Fruit fly (Drosophila melanogaster) Kc167 (cell line): ENCODE data around the gene CG18586.

Experiments
- Myc ChIP-seq: fragments of >200 bp; optimal IDR thresholded peaks from 2 replicates; lab custom pipeline; 2017; ENCODE audit warnings: missing external identifiers
- Sin3A ChIP-seq: fragments of >200 bp; optimal IDR thresholded peaks from 2 replicates; lab custom pipeline; 2018; ENCODE audit warnings: missing external identifiers
- h ChIP-seq: fragments of >200 bp; optimal IDR thresholded peaks from 3 replicates; lab custom pipeline; 2018; ENCODE audit warnings: missing external identifiers
- insv ChIP-seq: fragments of >200 bp; optimal IDR thresholded peaks from 3 replicates; lab custom pipeline; 2018; ENCODE audit warnings: missing external identifiers
- psq ChIP-seq: fragments of >200 bp; optimal IDR thresholded peaks from 2 replicates; lab custom pipeline; 2017; ENCODE audit warnings: missing external identifiers
- ttk ChIP-seq: sonication (Bioruptor generic); optimal IDR thresholded peaks from 2 replicates; lab custom pipeline; 2017; ENCODE audit warnings: missing external identifiers

Gene CG18586

DNA sequence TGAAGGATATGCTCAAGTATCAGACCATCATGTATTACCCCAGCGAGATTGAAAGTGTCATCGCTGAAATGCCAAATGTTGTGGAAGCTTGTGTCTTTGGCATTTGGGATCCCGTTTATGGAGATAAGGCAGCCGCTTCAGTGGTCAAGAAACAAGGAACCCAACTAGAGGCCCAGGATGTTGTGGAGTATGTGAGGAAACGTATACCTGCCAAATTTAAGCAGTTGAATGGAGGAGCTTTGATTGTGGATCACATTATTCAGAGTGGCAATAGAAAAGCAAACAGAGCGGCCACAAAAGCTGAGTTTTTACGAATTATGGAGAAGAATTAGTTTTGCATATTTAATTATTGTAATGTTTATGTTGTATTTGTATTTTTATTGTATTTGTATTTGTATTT is at the start of gene CG18586:
Gene CG18586, plus strand, starts transcription at position 301 of the 400 bp plus-strand sequence.
- TF ChIP-seq insv, result no peak
- no peak for TF ChIP-seq Myc (lab: Kevin White, UChicago)
- TF ChIP-seq Sin3A, result no peak
- no peak for TF ChIP-seq h (lab: Kevin White, UChicago)
- TF ChIP-seq ttk, result no peak
- no peak for TF ChIP-seq psq (lab: Kevin White, UChicago)

DNA sequence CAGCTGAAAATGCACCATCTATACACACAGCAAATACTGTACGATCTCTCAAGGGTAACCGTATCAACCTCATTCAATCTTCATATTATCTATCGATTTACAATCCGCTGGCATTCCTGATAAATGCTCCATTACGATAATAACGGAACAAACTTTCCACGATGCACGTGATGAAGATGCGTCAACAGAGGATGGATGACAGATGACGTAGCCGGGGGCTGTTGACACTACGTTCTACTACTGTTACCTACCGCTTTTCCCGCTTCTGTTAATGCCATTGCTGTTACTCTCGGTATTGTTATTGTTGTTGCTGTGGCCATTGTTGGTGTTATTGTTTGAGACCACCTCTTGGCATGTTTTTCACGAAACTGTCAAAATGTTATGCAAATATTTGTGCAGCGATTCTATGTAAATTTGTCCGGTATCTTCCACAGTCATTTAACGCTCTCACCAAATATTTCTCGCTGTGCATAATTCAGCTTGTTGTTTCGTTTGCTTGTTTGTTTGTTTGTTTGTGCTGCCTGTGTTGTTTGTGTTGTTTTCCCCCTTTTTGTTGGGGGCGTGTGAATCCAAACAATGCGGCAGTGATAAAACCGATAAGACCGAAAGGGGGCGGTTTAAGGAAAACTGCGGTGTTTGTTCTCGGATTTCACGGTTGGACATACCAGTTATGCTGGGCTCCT is 49.2 kb upstream of the CG18586 start:
- TF ChIP-seq ttk (no peak), insv (no peak), Myc (lab: Kevin White, UChicago) (no peak), psq (lab: Kevin White, UChicago) (no peak), Sin3A (no peak), h (lab: Kevin White, UChicago) (no peak)

DNA sequence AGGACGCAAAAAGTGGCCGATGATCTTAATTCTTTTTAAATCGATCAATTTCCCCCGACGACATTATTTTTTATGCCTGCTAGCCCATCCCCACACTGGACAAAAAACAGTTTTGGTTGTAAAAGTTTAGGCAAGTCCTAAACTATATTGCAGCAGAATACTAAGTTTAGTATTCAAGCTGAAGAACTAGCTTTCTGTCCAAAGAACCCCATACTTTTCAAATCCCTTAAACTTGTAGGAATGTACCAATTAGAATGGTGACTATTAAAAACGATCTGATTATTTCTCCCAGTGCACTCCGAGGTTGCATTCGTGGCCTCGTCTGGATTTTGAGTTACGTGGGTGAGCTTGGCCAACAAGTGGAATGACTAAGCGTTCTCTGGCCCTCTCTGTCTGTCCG is 47.6 kb upstream of the CG18586 start:
- TF ChIP-seq insv, result no peak
- TF ChIP-seq psq (lab: Kevin White, UChicago), result no peak
- no peak for TF ChIP-seq Sin3A
- no peak for TF ChIP-seq Myc (lab: Kevin White, UChicago)
- no peak for TF ChIP-seq ttk
- no peak for TF ChIP-seq h (lab: Kevin White, UChicago)

DNA sequence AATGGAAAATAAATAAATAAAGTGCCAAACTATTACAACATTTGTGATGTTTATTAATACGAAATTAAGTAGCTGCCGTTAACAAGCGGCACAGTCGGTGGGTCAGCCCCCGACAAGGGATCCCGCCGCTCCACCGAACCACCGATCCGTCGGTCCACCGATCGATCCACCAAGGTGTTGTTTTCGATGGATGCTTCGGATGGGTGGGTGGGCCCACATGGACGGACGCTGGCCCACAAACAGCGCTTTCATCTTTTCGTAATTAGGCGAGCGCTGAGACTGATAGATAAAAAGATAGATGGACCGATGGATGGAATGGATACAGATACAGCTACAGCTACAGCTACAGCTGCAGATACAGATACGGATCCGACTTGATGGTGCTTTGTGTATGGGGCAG is 44.8 kb upstream of the CG18586 start:
- TF ChIP-seq ttk, result no peak
- no peak for TF ChIP-seq h (lab: Kevin White, UChicago)
- TF ChIP-seq psq (lab: Kevin White, UChicago), result no peak
- no peak for TF ChIP-seq Sin3A
- no peak for TF ChIP-seq insv
- no peak for TF ChIP-seq Myc (lab: Kevin White, UChicago)

DNA sequence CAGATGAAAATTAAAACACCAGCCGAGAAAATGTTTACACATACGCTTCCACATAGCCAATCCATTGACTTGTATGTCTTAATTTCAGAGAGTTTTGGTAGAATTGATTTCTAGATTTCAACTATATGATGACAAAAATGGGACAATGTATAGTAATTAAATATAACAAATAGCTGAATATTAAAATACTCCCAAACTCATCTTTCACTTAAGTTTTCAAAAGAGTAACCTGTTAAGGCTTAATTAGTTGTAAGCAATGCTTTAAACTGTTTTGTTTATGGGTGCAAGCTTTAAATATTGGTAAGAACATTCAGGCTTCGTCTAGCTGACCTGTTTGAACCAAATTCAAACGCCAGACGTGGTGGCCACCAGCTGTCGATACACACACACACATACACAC is 44.4 kb upstream of the CG18586 start:
- TF ChIP-seq psq (lab: Kevin White, UChicago) (no peak), insv (no peak), ttk (no peak), Sin3A (no peak), h (lab: Kevin White, UChicago) (no peak), Myc (lab: Kevin White, UChicago) (no peak)

DNA sequence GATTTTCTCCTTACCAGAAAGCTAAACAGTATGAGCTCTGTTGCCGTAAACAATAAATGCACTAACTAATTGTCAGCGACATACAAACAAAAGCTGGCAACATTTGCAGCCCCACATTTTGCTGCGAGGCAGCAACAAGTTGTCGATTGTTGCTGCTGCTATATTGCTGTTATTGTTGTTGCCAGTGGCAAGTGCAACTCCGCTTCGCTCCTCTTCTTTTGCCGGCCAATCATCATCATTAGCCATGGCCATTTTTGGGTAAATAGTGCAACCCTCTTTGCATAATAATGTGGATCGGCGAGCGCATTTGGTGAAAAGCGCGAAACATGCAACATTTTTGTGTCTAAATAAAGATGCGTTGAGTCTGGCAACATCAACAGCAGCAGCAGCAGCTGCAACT is 42.5 kb upstream of the CG18586 start:
- no peak for TF ChIP-seq Myc (lab: Kevin White, UChicago)

DNA sequence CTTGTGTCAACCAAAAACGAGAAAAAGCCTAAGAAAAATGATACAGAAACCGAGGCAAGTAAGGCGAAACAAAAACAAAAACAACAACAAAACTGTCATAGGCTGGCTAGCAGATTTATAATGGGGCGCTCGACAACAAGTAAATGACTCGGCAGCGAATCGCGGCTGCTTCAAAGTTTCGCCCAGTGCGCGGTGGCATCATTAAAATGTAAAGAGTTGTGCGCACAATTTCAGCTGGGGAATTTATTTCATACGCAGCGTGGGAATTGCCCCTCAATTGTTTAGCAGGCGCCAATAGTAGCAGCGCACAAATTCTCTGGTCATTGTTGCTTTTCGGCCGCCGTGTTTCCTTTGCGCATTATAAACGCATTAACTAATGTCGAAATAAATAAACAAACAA is 41.2 kb upstream of the CG18586 start:
- TF ChIP-seq insv (no peak), h (lab: Kevin White, UChicago) (no peak), Sin3A (no peak), ttk (no peak), Myc (lab: Kevin White, UChicago) (no peak), psq (lab: Kevin White, UChicago) (no peak)

DNA sequence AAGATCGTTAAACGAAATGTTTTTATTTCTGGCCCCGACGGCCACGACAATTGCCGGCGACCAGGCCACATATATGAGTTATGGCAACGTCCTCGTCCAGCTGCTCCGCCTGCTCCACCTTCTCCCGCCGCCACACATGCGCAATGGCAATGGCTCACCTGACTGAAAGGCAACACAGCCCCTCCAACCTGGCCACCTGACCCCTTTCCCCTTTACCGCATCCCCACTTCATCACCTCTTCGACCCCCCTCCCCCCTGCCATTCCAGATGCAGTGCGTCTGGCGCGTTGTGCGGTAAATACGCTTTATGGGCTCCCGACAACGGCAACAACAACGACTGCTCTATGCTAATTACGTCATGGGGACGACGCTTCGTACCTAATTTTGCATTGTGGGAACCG is 39.4 kb upstream of the CG18586 start:
- TF ChIP-seq ttk, result no peak
- no peak for TF ChIP-seq insv
- no peak for TF ChIP-seq Myc (lab: Kevin White, UChicago)
- TF ChIP-seq h (lab: Kevin White, UChicago), result no peak
- no peak for TF ChIP-seq Sin3A
- TF ChIP-seq psq (lab: Kevin White, UChicago), result no peak

DNA sequence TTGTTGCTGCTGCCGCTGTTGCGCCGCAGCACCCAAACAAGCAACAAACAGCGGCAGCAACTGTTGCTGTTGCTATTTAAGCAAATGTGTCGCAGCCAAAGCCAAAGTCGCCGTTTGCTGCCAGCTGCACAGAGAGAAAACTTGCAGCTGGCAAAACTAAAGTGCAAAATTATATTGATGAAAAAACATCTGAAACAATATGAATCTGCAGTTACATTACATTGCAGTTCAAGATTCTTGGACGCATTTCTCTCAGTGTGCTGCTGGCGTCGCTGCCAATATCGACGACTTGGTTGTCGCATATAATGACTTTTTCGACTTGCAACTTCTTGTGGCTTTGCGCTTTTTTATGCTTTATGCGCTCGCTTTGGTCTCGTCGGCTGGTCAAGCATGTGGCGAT is 38.9 kb upstream of the CG18586 start:
- TF ChIP-seq Myc (lab: Kevin White, UChicago), result no peak

DNA sequence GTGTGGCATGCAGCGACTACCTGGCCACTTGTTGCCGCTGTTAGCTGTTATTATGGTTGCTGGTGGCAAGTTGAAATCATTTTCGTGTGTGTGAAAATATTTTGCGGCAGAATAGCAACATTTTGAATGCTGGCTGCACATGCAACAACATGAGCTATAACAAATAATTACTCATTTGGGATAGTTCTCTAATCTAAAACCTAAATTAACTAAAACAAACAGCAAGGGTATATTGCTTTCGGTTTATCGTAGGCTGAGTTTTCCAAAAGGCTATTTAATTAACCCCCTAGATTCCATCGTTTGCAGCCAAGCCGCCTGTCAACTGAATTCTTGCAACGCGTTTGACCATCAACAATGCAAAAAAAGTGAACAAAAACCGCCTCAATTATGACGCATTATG is 38.3 kb upstream of the CG18586 start:
- TF ChIP-seq Myc (lab: Kevin White, UChicago) (no peak), h (lab: Kevin White, UChicago) (no peak), Sin3A (no peak), psq (lab: Kevin White, UChicago) (no peak), insv (no peak), ttk (no peak)

DNA sequence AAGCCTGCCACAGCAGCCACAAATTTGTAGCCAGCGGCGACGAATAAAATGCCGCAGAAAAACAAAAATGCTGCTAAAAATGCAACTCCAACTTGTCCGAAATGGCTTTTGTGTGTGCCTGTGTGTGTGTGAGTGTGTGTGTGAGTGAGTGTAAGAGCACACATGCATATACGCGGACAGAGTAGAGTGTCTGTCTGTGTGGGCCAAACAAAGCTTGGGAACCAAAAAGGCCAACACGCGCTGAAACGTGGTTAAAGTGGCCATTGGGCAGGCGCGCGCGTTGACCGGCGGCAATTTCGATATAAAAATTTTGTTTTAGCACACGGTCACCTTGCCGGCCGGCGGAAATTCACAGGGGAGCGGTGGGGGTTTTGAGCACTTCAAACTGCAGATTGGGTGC is 37.7 kb upstream of the CG18586 start:
- TF ChIP-seq psq (lab: Kevin White, UChicago) (no peak), ttk (no peak), h (lab: Kevin White, UChicago) (no peak), Myc (lab: Kevin White, UChicago) (no peak), Sin3A (no peak), insv (no peak)

DNA sequence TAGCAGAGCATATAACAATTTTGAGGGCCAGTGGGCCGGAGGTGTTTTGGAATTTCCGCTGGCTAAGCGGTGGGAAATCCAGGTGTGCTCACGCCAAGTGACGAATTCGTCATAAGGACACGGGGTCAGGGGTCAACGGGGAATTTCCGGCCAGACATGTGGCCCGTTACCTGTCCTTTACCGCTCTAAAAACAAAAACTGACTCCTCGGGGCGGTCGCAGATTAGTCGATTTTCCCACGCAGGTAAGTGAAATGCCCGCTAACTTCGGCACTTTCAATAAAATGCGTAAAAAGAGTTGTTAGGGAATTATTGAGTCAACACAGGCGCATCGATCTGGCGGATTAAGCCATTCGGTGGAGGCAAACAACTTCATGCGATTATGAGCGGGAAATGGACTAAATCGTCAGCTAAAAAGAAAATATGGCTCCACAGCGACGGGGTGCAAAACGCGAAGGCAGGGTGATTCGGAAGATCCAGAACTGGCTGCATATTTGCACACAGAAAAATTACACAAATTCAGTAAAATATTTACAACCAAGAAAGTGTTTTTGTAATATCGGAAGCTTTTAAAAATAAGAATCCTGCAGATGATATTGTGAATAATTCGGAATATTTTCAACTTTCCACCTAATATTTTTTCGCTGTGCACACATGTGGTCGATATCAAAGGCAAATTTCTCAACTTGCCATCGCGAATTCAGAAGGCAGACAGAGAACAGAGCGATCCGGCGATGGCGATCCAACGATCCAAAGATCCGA is 37.0 kb upstream of the CG18586 start:
- TF ChIP-seq ttk (no peak), Myc (lab: Kevin White, UChicago) (no peak), insv (no peak), h (lab: Kevin White, UChicago) (no peak), psq (lab: Kevin White, UChicago) (no peak), Sin3A (no peak)

DNA sequence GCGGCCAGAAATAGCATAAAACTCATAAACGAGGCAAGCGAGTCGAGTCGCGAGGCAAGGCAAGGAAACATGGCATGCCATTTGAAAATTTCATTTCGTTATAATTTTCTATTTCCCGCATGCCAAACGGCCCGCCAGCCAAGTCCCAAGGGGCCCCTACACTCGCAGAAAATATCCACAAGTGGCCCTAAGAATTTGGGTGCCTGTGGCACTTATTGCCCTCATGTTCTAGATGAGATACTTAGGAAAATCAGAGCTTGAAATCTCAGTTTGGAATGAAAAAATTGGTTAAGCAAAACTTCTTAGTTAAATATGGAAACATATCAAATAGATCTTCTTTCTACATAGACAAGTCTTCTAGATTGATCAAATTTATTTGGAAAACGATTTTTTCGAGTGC is 34.8 kb upstream of the CG18586 start:
- TF ChIP-seq Myc (lab: Kevin White, UChicago) (no peak), insv (no peak), Sin3A (no peak), ttk (no peak), h (lab: Kevin White, UChicago) (no peak), psq (lab: Kevin White, UChicago) (no peak)
